Fruit fly (Drosophila melanogaster) whole organism, embryonic: ENCODE results near the gene brat.
A peak's percentile ranks its signal among the peaks of the same experiment; 100 is the strongest.

Source experiments
- B-H2 ChIP-seq: fragments of 200-800 bp; sonication (Bioruptor generic); optimal IDR thresholded peaks from 2 replicates; lab custom pipeline; 2018; ENCODE audit warnings: missing biosample characterization, mild to moderate bottlenecking, missing genetic modification characterization
- CG11696 ChIP-seq: fragments of 200-800 bp; sonication (Bioruptor generic); IDR thresholded peaks from 2 replicates; pipeline ENCODE4 v1.3.6; 2022; ENCODE audit warnings: missing biosample characterization, missing genetic modification characterization
- CG12659 ChIP-seq: fragments of 200-800 bp; sonication (Bioruptor generic); optimal IDR thresholded peaks from 3 replicates; lab custom pipeline; 2017; ENCODE audit warnings: mild to moderate bottlenecking, missing biosample characterization, missing genetic modification reagents, missing genetic modification characterization
- CG1647 ChIP-seq: fragments of 200-800 bp; sonication (Bioruptor generic); optimal IDR thresholded peaks from 3 replicates; lab custom pipeline; 2016; ENCODE audit warnings: missing biosample characterization, missing genetic modification characterization
- CG16815 ChIP-seq: fragments of 200-800 bp; sonication (Bioruptor generic); optimal IDR thresholded peaks from 3 replicates; lab custom pipeline; 2017; ENCODE audit warnings: missing biosample characterization, mild to moderate bottlenecking, missing genetic modification characterization
- CG18619 ChIP-seq: fragments of 200-800 bp; sonication (Bioruptor generic); optimal IDR thresholded peaks from 3 replicates; lab custom pipeline; 2017; ENCODE audit warnings: missing biosample characterization, mild to moderate bottlenecking, missing genetic modification characterization
- CG30403 ChIP-seq: fragments of 200-800 bp; sonication (Bioruptor generic); optimal IDR thresholded peaks from 3 replicates; lab custom pipeline; 2016; ENCODE audit warnings: missing biosample characterization, missing genetic modification characterization
- CG34224 ChIP-seq: fragments of 200-800 bp; sonication (Bioruptor generic); IDR thresholded peaks from 3 replicates; pipeline ENCODE4 v1.3.6; 2022; ENCODE audit warnings: missing biosample characterization, missing genetic modification characterization; ENCODE audit not compliant: partially characterized antibody
- CG34376 ChIP-seq: fragments of 200-800 bp; sonication (Bioruptor generic); optimal IDR thresholded peaks from 2 replicates; lab custom pipeline; 2018; ENCODE audit warnings: missing biosample characterization, mild to moderate bottlenecking, missing genetic modification characterization
- CG4360 ChIP-seq: fragments of 200-800 bp; sonication (Bioruptor generic); IDR thresholded peaks from 2 replicates; pipeline ENCODE4 v1.3.6; 2022; ENCODE audit warnings: missing biosample characterization, missing genetic modification characterization
- CG4730 ChIP-seq: fragments of 200-800 bp; sonication (Bioruptor generic); IDR thresholded peaks from 2 replicates; pipeline ENCODE4 v1.3.6; 2022; ENCODE audit warnings: missing biosample characterization, missing genetic modification characterization
- CG4854 ChIP-seq: fragments of 200-800 bp; sonication (Bioruptor generic); optimal IDR thresholded peaks from 2 replicates; lab custom pipeline; 2016; ENCODE audit warnings: missing biosample characterization, missing genetic modification characterization, inconsistent platforms
- CG5180 ChIP-seq: fragments of 200-800 bp; sonication (Bioruptor generic); optimal IDR thresholded peaks from 3 replicates; lab custom pipeline; 2017; ENCODE audit warnings: missing biosample characterization, missing genetic modification characterization, mild to moderate bottlenecking, moderate library complexity, missing genetic modification reagents
- CG5245 ChIP-seq: fragments of 200-800 bp; sonication (Bioruptor generic); optimal IDR thresholded peaks from 3 replicates; lab custom pipeline; 2016; ENCODE audit warnings: missing biosample characterization, missing genetic modification characterization
- CG7987 ChIP-seq: fragments of 200-800 bp; sonication (Bioruptor generic); optimal IDR thresholded peaks from 2 replicates; lab custom pipeline; 2018; ENCODE audit warnings: missing biosample characterization, mild to moderate bottlenecking, missing genetic modification characterization, moderate library complexity
- CG9932 ChIP-seq: fragments of 200-800 bp; sonication (Bioruptor generic); IDR thresholded peaks from 2 replicates; pipeline ENCODE4 v1.3.6; 2022; ENCODE audit warnings: missing biosample characterization, missing genetic modification characterization
- D19B ChIP-seq: fragments of 200-800 bp; sonication (Bioruptor generic); optimal IDR thresholded peaks from 2 replicates; lab custom pipeline; 2017; ENCODE audit warnings: missing biosample characterization, mild to moderate bottlenecking, missing genetic modification characterization
- Dad ChIP-seq: fragments of 200-800 bp; sonication (Bioruptor generic); optimal IDR thresholded peaks from 3 replicates; lab custom pipeline; 2016; ENCODE audit warnings: missing biosample characterization, missing genetic modification characterization
- Dbx ChIP-seq: fragments of 200-800 bp; sonication (Bioruptor generic); IDR thresholded peaks from 3 replicates; pipeline ENCODE4 v1.3.6; 2022; ENCODE audit warnings: missing biosample characterization, missing genetic modification characterization
- Dfd ChIP-seq, 2 experiments: fragments of >200 bp; optimal IDR thresholded peaks; 2 replicates each; lab custom pipeline; 2017; ENCODE audit warnings: missing biosample characterization in 2 of 2, missing genetic modification characterization in 2 of 2
- ERR ChIP-seq: fragments of 200-800 bp; sonication (Bioruptor generic); optimal IDR thresholded peaks from 2 replicates; lab custom pipeline; 2016; ENCODE audit warnings: missing biosample characterization, missing genetic modification characterization
- Eip74EF ChIP-seq, 2 experiments: fragments of 200-800 bp in 1 of 2; fragments of >200 bp in 1 of 2; sonication (Bioruptor generic) in 1 of 2; optimal IDR thresholded peaks; 2 replicates each; lab custom pipeline; 2017 to 2019; ENCODE audit warnings: missing biosample characterization in 2 of 2, missing genetic modification characterization in 2 of 2, mild to moderate bottlenecking in 1 of 2, moderate library complexity in 1 of 2
- GATAe ChIP-seq: fragments of 200-800 bp; sonication (Bioruptor generic); conservative IDR thresholded peaks from 2 replicates; pipeline ENCODE4 v1.3.6; 2022; ENCODE audit warnings: missing biosample characterization, missing genetic modification characterization
- HLH4C ChIP-seq: fragments of 200-800 bp; sonication (Bioruptor generic); IDR thresholded peaks from 3 replicates; pipeline ENCODE4 v1.3.6; 2022; ENCODE audit warnings: missing biosample characterization, missing genetic modification characterization; ENCODE audit not compliant: partially characterized antibody
- Hr51 ChIP-seq, 2 experiments: fragments of 200-800 bp; sonication (Bioruptor generic); optimal IDR thresholded peaks; 2 replicates in 1 of 2; 3 replicates in 1 of 2; lab custom pipeline; 2016 to 2018; ENCODE audit warnings: missing biosample characterization in 2 of 2, missing genetic modification characterization in 2 of 2, mild to moderate bottlenecking in 1 of 2, moderate library complexity in 1 of 2
- Hsf ChIP-seq: fragments of 200-800 bp; sonication (Bioruptor generic); optimal IDR thresholded peaks from 3 replicates; lab custom pipeline; 2016; ENCODE audit warnings: missing biosample characterization, missing genetic modification characterization
- Max ChIP-seq: fragments of 200-800 bp; sonication (Bioruptor generic); optimal IDR thresholded peaks from 2 replicates; lab custom pipeline; 2016; ENCODE audit warnings: missing biosample characterization, mild to moderate bottlenecking, missing genetic modification characterization
- Meics ChIP-seq: fragments of 200-800 bp; sonication (Bioruptor generic); optimal IDR thresholded peaks from 2 replicates; lab custom pipeline; 2017; ENCODE audit warnings: missing biosample characterization, mild to moderate bottlenecking, missing genetic modification characterization
- NFAT ChIP-seq: fragments of 200-800 bp; sonication (Bioruptor generic); IDR thresholded peaks from 2 replicates; pipeline ENCODE4 v1.3.6; 2022; ENCODE audit warnings: missing biosample characterization, missing genetic modification characterization
- Nf-YA ChIP-seq: fragments of 200-800 bp; sonication (Bioruptor generic); IDR thresholded peaks from 2 replicates; pipeline ENCODE4 v1.3.6; 2022; ENCODE audit warnings: missing biosample characterization, missing genetic modification characterization
- Scr ChIP-seq: fragments of 200-800 bp; sonication (Bioruptor generic); IDR thresholded peaks from 2 replicates; pipeline ENCODE4 v1.3.6; 2022; ENCODE audit warnings: missing biosample characterization, missing genetic modification characterization; ENCODE audit not compliant: partially characterized antibody
- bsh ChIP-seq, 2 experiments: fragments of 200-800 bp; sonication (Bioruptor generic); optimal IDR thresholded peaks; 2 replicates each; lab custom pipeline; 2017 to 2018; ENCODE audit warnings: mild to moderate bottlenecking in 2 of 2, missing biosample characterization in 2 of 2, missing genetic modification characterization in 2 of 2, moderate library complexity in 1 of 2
- caup ChIP-seq: fragments of 200-800 bp; sonication (Bioruptor generic); optimal IDR thresholded peaks from 3 replicates; lab custom pipeline; 2017; ENCODE audit warnings: missing biosample characterization, mild to moderate bottlenecking, missing genetic modification characterization, moderate library complexity; ENCODE audit not compliant: severe bottlenecking
- corto ChIP-seq: fragments of 200-800 bp; sonication (Bioruptor generic); optimal IDR thresholded peaks from 2 replicates; lab custom pipeline; 2016; ENCODE audit warnings: missing biosample characterization, mild to moderate bottlenecking, missing genetic modification characterization, moderate library complexity
- dpn ChIP-seq, 2 experiments: fragments of 200-800 bp; sonication (Bioruptor generic); optimal IDR thresholded peaks; 3 replicates each; lab custom pipeline; 2016; ENCODE audit warnings: missing biosample characterization in 2 of 2, missing genetic modification characterization in 2 of 2
- esg ChIP-seq: fragments of 200-800 bp; sonication (Bioruptor generic); conservative IDR thresholded peaks from 2 replicates; pipeline ENCODE4 v1.3.6; 2022; ENCODE audit warnings: missing biosample characterization, missing genetic modification characterization
- eyg ChIP-seq: fragments of 200-800 bp; sonication (Bioruptor generic); optimal IDR thresholded peaks from 3 replicates; lab custom pipeline; 2016; ENCODE audit warnings: missing biosample characterization, missing genetic modification characterization
- gem ChIP-seq: fragments of 200-800 bp; sonication (Bioruptor generic); optimal IDR thresholded peaks from 2 replicates; lab custom pipeline; 2019; ENCODE audit warnings: missing biosample characterization, mild to moderate bottlenecking, missing genetic modification characterization, moderate library complexity
- grau ChIP-seq: fragments of 200-800 bp; optimal IDR thresholded peaks from 3 replicates; lab custom pipeline; 2019; ENCODE audit warnings: missing biosample characterization, mild to moderate bottlenecking, missing genetic modification characterization, moderate library complexity
- gsb ChIP-seq: fragments of 200-800 bp; sonication (Bioruptor generic); IDR thresholded peaks from 2 replicates; pipeline ENCODE4 v1.3.6; 2022; ENCODE audit warnings: missing biosample characterization, missing genetic modification characterization
- gt ChIP-seq: fragments of 200-800 bp; sonication (Bioruptor generic); IDR thresholded peaks from 2 replicates; pipeline ENCODE4 v1.3.6; 2022; ENCODE audit warnings: missing biosample characterization, missing genetic modification characterization
- nmo ChIP-seq: fragments of 200-800 bp; sonication (Bioruptor generic); optimal IDR thresholded peaks from 2 replicates; lab custom pipeline; 2018; ENCODE audit warnings: missing biosample characterization, mild to moderate bottlenecking, missing genetic modification characterization, moderate library complexity
- pan ChIP-seq, 4 experiments: fragments of >200 bp in 3 of 4; fragments of 200-800 bp in 1 of 4; sonication (Bioruptor generic) in 1 of 4; optimal IDR thresholded peaks in 3 of 4; IDR thresholded peaks in 1 of 4; 2 replicates each; pipeline versions ENCODE4 v1.3.6 to Lab custom; 2017 to 2022; ENCODE audit warnings: missing biosample characterization in 2 of 4, missing genetic modification characterization in 2 of 4, mixed read lengths in 1 of 4
- psq ChIP-seq: fragments of 200-800 bp; sonication (Bioruptor generic); optimal IDR thresholded peaks from 2 replicates; lab custom pipeline; 2017; ENCODE audit warnings: missing biosample characterization, missing genetic modification characterization
- rib ChIP-seq: fragments of 200-800 bp; sonication (Bioruptor generic); IDR thresholded peaks from 2 replicates; pipeline ENCODE4 v1.3.6; 2022; ENCODE audit warnings: missing biosample characterization, missing genetic modification characterization
- sim ChIP-seq: fragments of 200-800 bp; sonication (Bioruptor generic); IDR thresholded peaks from 2 replicates; pipeline ENCODE4 v1.3.6; 2022; ENCODE audit warnings: missing biosample characterization, missing genetic modification characterization
- so ChIP-seq: fragments of 200-800 bp; sonication (Bioruptor generic); IDR thresholded peaks from 3 replicates; pipeline ENCODE4 v1.3.6; 2022; ENCODE audit warnings: missing biosample characterization, missing genetic modification characterization
- wdn ChIP-seq: fragments of 200-800 bp; sonication (Bioruptor generic); IDR thresholded peaks from 2 replicates; pipeline ENCODE4 v1.3.6; 2022; ENCODE audit warnings: missing biosample characterization, missing genetic modification characterization
- zfh2 ChIP-seq: fragments of 200-800 bp; sonication (Bioruptor generic); optimal IDR thresholded peaks from 2 replicates; lab custom pipeline; 2016; ENCODE audit warnings: missing biosample characterization, missing genetic modification characterization

brat gene

DNA sequence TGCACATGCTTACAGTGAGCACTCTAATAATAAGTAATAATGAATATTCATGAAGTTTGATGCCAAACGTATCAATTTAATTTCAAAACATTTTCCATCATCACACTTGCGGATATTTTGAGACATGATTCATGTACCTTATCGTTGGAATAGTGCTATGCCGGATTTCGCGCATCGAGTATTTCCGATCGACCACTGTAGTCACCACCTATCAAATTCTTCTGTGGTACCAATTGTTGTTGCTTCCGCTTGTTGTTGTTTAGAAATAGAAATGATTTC is 7.3 kb downstream of the brat start (continued):
- no peak for TF ChIP-seq corto (GFP tag; lab: Kevin White, UChicago)
- TF ChIP-seq dpn (GFP tag; optimal IDR thresholded peaks at IDR 0.05; lab: Kevin White, UChicago) = peak in 1 of 2 experiments; percentile 0
- peak; percentile 40 for TF ChIP-seq CG18619
- no peak for TF ChIP-seq Scr (GFP tag; lab: Robert Waterston, UW)
- no peak for TF ChIP-seq B-H2 (GFP tag; lab: Kevin White, UChicago)
- peak; percentile 32 for TF ChIP-seq CG4854 (GFP tag; lab: Kevin White, UChicago)
- TF ChIP-seq esg (GFP tag; lab: Robert Waterston, UW) = peak; percentile 27; the same call in 1 of the 2 replicates
- TF ChIP-seq Hsf = peak; percentile 44
- TF ChIP-seq CG7987 (GFP tag; lab: Kevin White, UChicago) = no peak
- TF ChIP-seq Max (GFP tag; lab: Kevin White, UChicago) = peak; percentile 27
- TF ChIP-seq CG9932 (GFP tag; lab: Robert Waterston, UW) = peak; percentile 78
- TF ChIP-seq Dbx (GFP tag; lab: Robert Waterston, UW) = peak; percentile 73; the same call in 2 of the 3 replicates
- TF ChIP-seq CG34376 (GFP tag; lab: Kevin White, UChicago) = peak; percentile 12
- no peak for TF ChIP-seq CG4360 (GFP tag; lab: Robert Waterston, UW)
- TF ChIP-seq caup = peak; percentile 56
- no peak for TF ChIP-seq CG5180 (GFP tag; lab: Kevin White, UChicago)
- TF ChIP-seq CG12659 (GFP tag; lab: Kevin White, UChicago) = no peak
- TF ChIP-seq bsh (GFP tag; optimal IDR thresholded peaks at IDR 0.05; lab: Kevin White, UChicago) = peak in 1 of 2 experiments; percentile 35
- TF ChIP-seq CG4730 (GFP tag; lab: Robert Waterston, UW) = no peak
- 0 out of 3 replicates have a peak, but pooled peaks have one; percentile 26 for TF ChIP-seq so (GFP tag; lab: Robert Waterston, UW)
- no peak for TF ChIP-seq wdn
- TF ChIP-seq gem = peak; percentile 54
- peak; percentile 37 for TF ChIP-seq CG5245
- TF ChIP-seq grau (tag; lab: Kevin White, UChicago) = peak; percentile 90
- peak; percentile 7 for TF ChIP-seq CG1647 (GFP tag; lab: Kevin White, UChicago)
- peak; percentile 18 for TF ChIP-seq CG30403
- peak; percentile 56 for TF ChIP-seq Meics (GFP tag; lab: Kevin White, UChicago)
- no peak for TF ChIP-seq HLH4C
- TF ChIP-seq sim = no peak
- no peak for TF ChIP-seq Nf-YA (GFP tag; lab: Robert Waterston, UW)
- TF ChIP-seq nmo (GFP tag; lab: Kevin White, UChicago) = peak; percentile 25
- TF ChIP-seq pan (optimal IDR thresholded peaks at IDR 0.05; lab: Kevin White, UChicago) = no peak
- peak in 1 of 2 experiments; percentile 40 for TF ChIP-seq pan (GFP tag; optimal IDR thresholded peaks at IDR 0.05 in 1 of 2, IDR thresholded peaks at IDR 0.05 in 1 of 2)
- TF ChIP-seq gt (GFP tag; lab: Robert Waterston, UW) = no peak
- peak in 1 of 2 experiments; percentile 19 for TF ChIP-seq Eip74EF (GFP tag; optimal IDR thresholded peaks at IDR 0.05; lab: Kevin White, UChicago)
- peak; percentile 61 for TF ChIP-seq zfh2 (GFP tag; lab: Kevin White, UChicago)
- TF ChIP-seq CG34224 = no peak
- no peak for TF ChIP-seq eyg (GFP tag; lab: Kevin White, UChicago)
- peak in 1 of 2 experiments; percentile 14 for TF ChIP-seq Hr51 (GFP tag; optimal IDR thresholded peaks at IDR 0.05; lab: Kevin White, UChicago)
- TF ChIP-seq Dad (GFP tag; lab: Kevin White, UChicago) = peak; percentile 24
- TF ChIP-seq psq (GFP tag; lab: Kevin White, UChicago) = no peak
- 0 out of 2 replicates have a peak, but pooled peaks have one; percentile 27 for TF ChIP-seq rib (GFP tag; lab: Robert Waterston, UW)
- TF ChIP-seq Dfd (GFP tag; optimal IDR thresholded peaks at IDR 0.05; lab: Kevin White, UChicago) = no peak
- TF ChIP-seq CG11696 (GFP tag; lab: Robert Waterston, UW) = 0 out of 2 replicates have a peak, but pooled peaks have one; percentile 40
- TF ChIP-seq gsb (GFP tag; lab: Robert Waterston, UW) = 0 out of 2 replicates have a peak, but pooled peaks have one; percentile 41
- peak; percentile 5 for TF ChIP-seq ERR (GFP tag; lab: Kevin White, UChicago)
- TF ChIP-seq CG16815 (GFP tag; lab: Kevin White, UChicago) = peak; percentile 44
- TF ChIP-seq D19B = peak; percentile 19
- peak; percentile 8; the same call in 1 of the 2 replicates for TF ChIP-seq NFAT (GFP tag; lab: Robert Waterston, UW)
- no peak for TF ChIP-seq GATAe
